Worm (Caenorhabditis elegans): ENCODE results near the gene srx-115.

DNA sequence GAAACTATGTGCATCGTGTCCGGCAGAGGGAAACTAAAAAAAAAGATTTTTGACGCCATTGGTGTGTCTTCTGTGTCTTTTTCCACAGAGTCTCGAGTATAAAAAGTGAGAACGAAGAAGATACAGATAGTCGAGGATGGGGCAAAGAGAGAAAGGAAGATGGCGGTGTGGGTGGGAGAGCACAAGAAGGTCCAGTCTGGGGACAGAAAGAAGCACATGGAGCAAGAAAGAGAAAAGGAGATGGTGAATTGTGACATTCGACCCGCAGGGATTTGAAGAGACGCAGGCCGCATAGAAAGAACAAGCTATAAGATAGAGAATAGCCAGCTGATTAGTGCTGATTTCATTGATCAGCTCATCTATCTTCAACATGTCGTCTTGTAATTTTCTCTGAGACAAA is 30.6 kb downstream of the srx-115 start:
- no peak for TF ChIP-seq ZK546.5 (tag; optimal IDR thresholded peaks at IDR 0.05)
- TF ChIP-seq nhr-77 (tag; optimal IDR thresholded peaks at IDR 0.05): no peak
- TF ChIP-seq crh-2 (tag; optimal IDR thresholded peaks at IDR 0.05): no peak
- no peak for TF ChIP-seq ama-1 (optimal IDR thresholded peaks at IDR 0.05)
- TF ChIP-seq sma-3 (GFP tag; optimal IDR thresholded peaks at IDR 0.05): no peak

Data from whole organism, L2 larva.